Worm (Caenorhabditis elegans): ENCODE data around the gene F54D10.9.

- TF ChIP-seq W03F9.2 (tag; optimal IDR thresholded peaks at IDR 0.05) (no peak), him-1 (tag; optimal IDR thresholded peaks at IDR 0.05) (no peak)
Measured at ce11 chrII:3832383-3832782, at the start of gene F54D10.9.

All from whole organism, L4/young adult.